Worm (Caenorhabditis elegans) whole organism, L4 larva: ENCODE results near the gene Y52E8A.3.

Experiments
- F26F4.8 ChIP-seq: fragments of 200-800 bp; sonication (Bioruptor generic); conservative IDR thresholded peaks from 2 replicates; pipeline ENCODE4 v1.3.6; 2022; ENCODE audit warnings: missing genetic modification characterization, missing compliant biosample characterization
- lin-13 ChIP-seq: fragments of 150-350 bp; optimal IDR thresholded peaks from 2 replicates; lab custom pipeline; 2014; ENCODE audit warnings: missing biosample characterization, missing genetic modification reagents, missing genetic modification characterization
- lin-15B ChIP-seq: fragments of 150-350 bp; sonication (generic microtip); optimal IDR thresholded peaks from 3 replicates; lab custom pipeline; 2014; ENCODE audit warnings: missing biosample characterization, missing genetic modification characterization
- lsy-2 ChIP-seq, 2 experiments: fragments of 150-350 bp in 1 of 2; sonication (generic microtip) in 1 of 2; optimal IDR thresholded peaks; 2 replicates each; lab custom pipeline; 2014 to 2017; ENCODE audit warnings: missing biosample characterization in 2 of 2, missing genetic modification characterization in 2 of 2
- snpc-4 ChIP-seq: fragments of 150-350 bp; optimal IDR thresholded peaks from 2 replicates; lab custom pipeline; 2014; ENCODE audit warnings: missing biosample characterization, missing genetic modification characterization
- unc-62 ChIP-seq, 3 experiments: fragments of 150-350 bp in 1 of 3; sonication (generic microtip); optimal IDR thresholded peaks in 2 of 3; peaks in 1 of 3; 1 replicate in 1 of 3; 2 replicates in 2 of 3; lab custom pipeline; 2014 to 2017; ENCODE audit warnings: missing biosample characterization in 3 of 3, missing genetic modification characterization in 3 of 3, missing genetic modification reagents in 3 of 3, missing genotype in 1 of 3

ce11 chrII:4258683-4259082 lies 48.1 kb downstream of the Y52E8A.3 start, which contains the start of gene clec-135:
- no peak for TF ChIP-seq lsy-2 (tag; optimal IDR thresholded peaks at IDR 0.05; lab: Kevin White, UChicago)
- TF ChIP-seq F26F4.8 (GFP tag; lab: Robert Waterston, UW) = no peak
- no peak for TF ChIP-seq unc-62 (GFP tag; optimal IDR thresholded peaks at IDR 0.05 in 1 of 2; lab: Kevin White, UChicago)
- no peak for TF ChIP-seq unc-62 (tag; optimal IDR thresholded peaks at IDR 0.05; lab: Kevin White, UChicago)
- no peak for TF ChIP-seq lin-13
- no peak for TF ChIP-seq snpc-4 (tag; lab: Kevin White, UChicago)
- TF ChIP-seq lin-15B (tag; lab: Kevin White, UChicago) = no peak
